Fruit fly (Drosophila melanogaster) whole organism: ENCODE results near the gene CG10669.

Source experiments
- CG8478 ChIP-seq: fragments of >200 bp; optimal IDR thresholded peaks from 2 replicates; lab custom pipeline; 2018; ENCODE audit warnings: inconsistent platforms
- Dll ChIP-seq: fragments of >200 bp; optimal IDR thresholded peaks from 2 replicates; lab custom pipeline; 2017
- EcR ChIP-seq, 2 experiments: fragments of >200 bp; optimal IDR thresholded peaks; 2 replicates each; lab custom pipeline; 2017; ENCODE audit warnings: missing biosample characterization in 2 of 2, missing genetic modification characterization in 2 of 2, missing genetic modification reagents in 2 of 2
- pan ChIP-seq: fragments of >200 bp; optimal IDR thresholded peaks from 2 replicates; lab custom pipeline; 2017
- psq ChIP-seq: fragments of >200 bp; optimal IDR thresholded peaks from 2 replicates; lab custom pipeline; 2017
- usp ChIP-seq: fragments of >200 bp; optimal IDR thresholded peaks from 2 replicates; lab custom pipeline; 2017; ENCODE audit warnings: missing biosample characterization, missing genetic modification characterization, mixed read lengths

DNA sequence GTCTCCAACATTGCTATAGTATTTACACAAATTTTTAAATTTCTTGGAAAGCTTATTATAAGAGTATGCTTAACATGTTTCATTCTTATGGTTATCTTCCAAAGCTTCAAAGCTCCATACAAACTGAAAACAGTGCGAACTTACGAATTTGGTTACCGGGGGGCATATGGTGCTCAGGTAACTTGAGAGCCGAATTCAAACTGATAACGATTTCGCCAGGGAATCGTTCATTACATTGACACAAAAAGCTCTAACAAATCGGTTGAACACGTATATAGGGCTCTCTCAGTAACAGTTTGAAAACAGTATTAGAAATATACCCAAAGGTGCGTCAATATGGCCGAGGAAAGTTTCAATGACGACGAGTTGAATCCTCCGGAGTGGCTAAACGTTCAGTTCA, 34.5 kb downstream of the CG10669 start, which contains the start of gene CG13659:
- TF ChIP-seq Dll (lab: Kevin White, UChicago) (no peak), CG8478 (no peak), pan (lab: Kevin White, UChicago) (no peak), usp (GFP tag; lab: Kevin White, UChicago) (no peak), psq (lab: Kevin White, UChicago) (no peak), EcR (GFP tag; optimal IDR thresholded peaks at IDR 0.05; lab: Kevin White, UChicago) (no peak)
